Worm (Caenorhabditis elegans) whole organism, L4 larva: ENCODE results near the gene F58H1.2.

Experiments
- ZK546.5 ChIP-seq, 2 experiments: sonication (generic microtip); optimal IDR thresholded peaks; 2 replicates each; lab custom pipeline; 2017; ENCODE audit warnings: missing biosample characterization in 2 of 2, missing genetic modification characterization in 2 of 2
- ama-1 ChIP-seq: fragments of 150-350 bp; optimal IDR thresholded peaks from 2 replicates; lab custom pipeline; 2014; ENCODE audit warnings: inconsistent platforms, mixed read lengths
- ctbp-1 ChIP-seq: fragments of 200-800 bp; sonication (Bioruptor generic); IDR thresholded peaks from 2 replicates; pipeline ENCODE4 v1.3.6; 2022; ENCODE audit warnings: missing genetic modification reagents, missing genetic modification characterization, missing compliant biosample characterization
- dve-1 ChIP-seq: sonication (generic microtip); optimal IDR thresholded peaks from 2 replicates; lab custom pipeline; 2017; ENCODE audit warnings: antibody characterized with exemption, mild to moderate bottlenecking, missing genetic modification characterization, missing compliant biosample characterization; ENCODE audit not compliant: insufficient read depth
- egl-27 ChIP-seq: sonication (generic microtip); optimal IDR thresholded peaks from 3 replicates; lab custom pipeline; 2017; ENCODE audit warnings: missing biosample characterization, missing genetic modification reagents, missing genetic modification characterization
- lin-39 ChIP-seq: fragments of 150-350 bp; optimal IDR thresholded peaks from 2 replicates; lab custom pipeline; 2014; ENCODE audit warnings: missing biosample characterization, missing genetic modification reagents, missing genetic modification characterization
- nhr-76 ChIP-seq: fragments of 150-350 bp; optimal IDR thresholded peaks from 2 replicates; lab custom pipeline; 2014; ENCODE audit warnings: missing biosample characterization, missing genetic modification characterization
- pha-4 ChIP-seq, 2 experiments: fragments of 150-350 bp in 1 of 2; fragments of 200-800 bp in 1 of 2; sonication (Bioruptor generic) in 1 of 2; IDR thresholded peaks in 1 of 2; optimal IDR thresholded peaks in 1 of 2; 2 replicates each; pipeline versions ENCODE4 v1.3.6 to Lab custom; 2014 to 2022; ENCODE audit warnings: missing genetic modification characterization in 2 of 2, missing genetic modification reagents in 2 of 2, missing biosample characterization in 1 of 2, missing compliant biosample characterization in 1 of 2
- pqm-1 ChIP-seq: sonication (generic microtip); optimal IDR thresholded peaks from 2 replicates; lab custom pipeline; 2017; ENCODE audit warnings: missing biosample characterization, missing genetic modification characterization
- saeg-2 ChIP-seq: fragments of 200-800 bp; sonication (Bioruptor generic); IDR thresholded peaks from 2 replicates; pipeline ENCODE4 v1.3.6; 2022; ENCODE audit warnings: missing genetic modification reagents, missing genetic modification characterization, missing compliant biosample characterization
- snpc-4 ChIP-seq: fragments of 150-350 bp; optimal IDR thresholded peaks from 2 replicates; lab custom pipeline; 2014; ENCODE audit warnings: missing biosample characterization, missing genetic modification characterization
- unc-39 ChIP-seq: sonication (generic microtip); optimal IDR thresholded peaks from 2 replicates; lab custom pipeline; 2017; ENCODE audit warnings: missing biosample characterization, missing genetic modification characterization
- ztf-11 ChIP-seq: fragments of 150-350 bp; optimal IDR thresholded peaks from 2 replicates; lab custom pipeline; 2014; ENCODE audit warnings: missing biosample characterization, missing genetic modification characterization

DNA sequence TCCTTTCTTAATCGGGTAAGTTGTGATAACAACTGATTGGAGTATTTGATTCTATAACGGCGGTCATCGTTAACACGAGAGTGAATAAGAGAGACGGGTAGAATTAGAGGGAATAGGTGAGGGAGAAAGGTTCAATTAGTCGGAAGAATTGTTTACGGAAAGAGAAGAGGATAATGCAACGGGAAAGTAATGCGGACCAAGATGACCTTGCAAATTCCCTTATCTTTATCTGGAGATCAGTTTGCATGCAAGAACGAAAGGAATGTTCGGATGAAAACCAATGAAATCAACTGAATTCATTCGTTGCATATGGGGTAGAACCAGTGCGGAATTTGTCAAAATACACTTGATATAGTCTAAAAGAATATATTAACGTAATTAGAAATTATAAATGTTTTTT lies 26.7 kb upstream of the F58H1.2 start:
- TF ChIP-seq snpc-4 (tag; lab: Kevin White, UChicago) (no peak), unc-39 (no peak), ctbp-1 (no peak), saeg-2 (GFP tag; lab: Robert Waterston, UW) (no peak), ZK546.5 (tag; optimal IDR thresholded peaks at IDR 0.05; lab: Kevin White, UChicago) (no peak), nhr-76 (tag; lab: Kevin White, UChicago) (no peak), pqm-1 (tag; lab: Kevin White, UChicago) (no peak), egl-27 (tag; lab: Kevin White, UChicago) (no peak), ama-1 (lab: Kevin White, UChicago) (no peak), dve-1 (tag; lab: Kevin White, UChicago) (no peak), ztf-11 (tag; lab: Kevin White, UChicago) (no peak), pha-4 (GFP tag; IDR thresholded peaks at IDR 0.05; lab: Robert Waterston, UW) (no peak), pha-4 (tag; optimal IDR thresholded peaks at IDR 0.05; lab: Kevin White, UChicago) (no peak), lin-39 (tag; lab: Kevin White, UChicago) (no peak)
